Worm (Caenorhabditis elegans) whole organism, L3 larva: Measurements from ENCODE around the gene clec-20.

Experiments
- ceh-16 ChIP-seq: sonication (generic microtip); optimal IDR thresholded peaks from 2 replicates; lab custom pipeline; 2017; ENCODE audit warnings: missing biosample characterization, missing genetic modification characterization
- ceh-9 ChIP-seq: sonication (generic microtip); optimal IDR thresholded peaks from 2 replicates; lab custom pipeline; 2018; ENCODE audit warnings: missing biosample characterization, missing genetic modification characterization
- fkh-10 ChIP-seq: sonication (generic microtip); optimal IDR thresholded peaks from 2 replicates; lab custom pipeline; 2017; ENCODE audit warnings: missing biosample characterization, missing genetic modification reagents, missing genetic modification characterization
- pha-4 ChIP-seq: fragments of 150-350 bp; optimal IDR thresholded peaks from 2 replicates; lab custom pipeline; 2014; ENCODE audit warnings: missing biosample characterization, missing genetic modification reagents, missing genetic modification characterization

- TF ChIP-seq ceh-16 (tag; lab: Kevin White, UChicago) (no peak), fkh-10 (GFP tag; lab: Kevin White, UChicago) (no peak), pha-4 (tag; lab: Kevin White, UChicago) (no peak), ceh-9 (tag; lab: Kevin White, UChicago) (no peak)
Measured at ce11 chrII:1589845-1590244, 5.2 kb downstream of the clec-20 start, which contains the start of gene T07H3.7.
